Worm (Caenorhabditis elegans) whole organism, L4 larva: Measurements from ENCODE around the gene T14G12.11.

Experiments
- unc-39 ChIP-seq: sonication (generic microtip); optimal IDR thresholded peaks from 2 replicates; lab custom pipeline; 2017; ENCODE audit warnings: missing biosample characterization, missing genetic modification characterization
- zag-1 ChIP-seq: fragments of 150-350 bp; optimal IDR thresholded peaks from 2 replicates; lab custom pipeline; 2014; ENCODE audit warnings: missing biosample characterization, missing genetic modification characterization

DNA sequence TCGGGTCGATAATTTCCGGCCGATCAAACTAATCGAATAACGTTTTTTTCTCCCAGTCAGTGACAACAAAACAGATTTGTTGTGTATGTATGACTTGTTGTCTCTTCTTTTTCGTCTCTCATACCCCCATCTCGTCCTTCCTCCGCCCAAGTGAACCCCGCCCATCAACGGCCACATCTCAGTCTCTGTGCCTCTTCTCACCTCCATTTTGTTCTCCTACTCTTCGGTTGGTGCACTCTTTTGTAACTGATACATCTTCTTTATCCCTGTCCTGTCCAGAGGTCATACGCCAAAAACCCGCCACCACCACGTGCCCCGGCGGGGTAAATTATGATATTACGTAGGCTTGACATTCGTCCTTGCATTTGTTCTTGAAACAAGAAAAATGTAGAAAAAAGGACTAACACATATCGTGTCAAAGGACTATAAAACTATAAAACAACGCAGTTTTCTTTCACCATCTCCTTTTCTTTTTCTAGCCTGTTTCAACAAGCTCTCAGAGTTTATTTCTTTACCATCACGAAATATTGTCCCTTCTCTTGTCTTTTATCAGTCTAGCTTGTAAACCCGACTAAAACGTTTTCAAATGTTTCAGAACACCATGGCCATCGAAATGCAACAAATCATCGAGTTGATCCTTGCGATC, 25.2 kb upstream of the T14G12.11 start, which contains the start of gene pmpl-1:
- TF ChIP-seq unc-39 (tag; lab: Kevin White, UChicago), result no peak
- TF ChIP-seq zag-1 (tag; lab: Kevin White, UChicago), result no peak
